Worm (Caenorhabditis elegans) whole organism, late embryonic: Measurements from ENCODE around the gene Y45F10B.8.
"Not testable (repeated sequence)": the region's sequence is repeated elsewhere in the genome, so short reads cannot be mapped to it uniquely, and the experiment has no call there.

Source experiments
- C08G9.2 ChIP-seq: sonication (generic microtip); optimal IDR thresholded peaks from 2 replicates; lab custom pipeline; 2016; ENCODE audit warnings: mild to moderate bottlenecking, missing genetic modification characterization, moderate library complexity, missing compliant biosample characterization
- T23F11.4 ChIP-seq: fragments of 200-800 bp; sonication (Bioruptor generic); optimal IDR thresholded peaks from 2 replicates; lab custom pipeline; 2018; ENCODE audit warnings: mild to moderate bottlenecking, missing genetic modification characterization, missing compliant biosample characterization
- ahr-1 ChIP-seq: sonication (generic microtip); optimal IDR thresholded peaks from 2 replicates; lab custom pipeline; 2016; ENCODE audit warnings: missing genetic modification characterization, missing compliant biosample characterization
- ceh-14 ChIP-seq: sonication (generic microtip); optimal IDR thresholded peaks from 2 replicates; lab custom pipeline; 2016; ENCODE audit warnings: missing genotype, missing genetic modification characterization, missing compliant biosample characterization
- ceh-2 ChIP-seq: sonication (generic microtip); optimal IDR thresholded peaks from 2 replicates; lab custom pipeline; 2016; ENCODE audit warnings: missing genotype, missing genetic modification characterization, missing compliant biosample characterization
- ceh-22 ChIP-seq: sonication (generic microtip); optimal IDR thresholded peaks from 2 replicates; lab custom pipeline; 2017; ENCODE audit warnings: missing biosample characterization, missing genetic modification characterization
- ceh-45 ChIP-seq: fragments of 200-800 bp; sonication (Bioruptor generic); IDR thresholded peaks from 2 replicates; pipeline ENCODE4 v1.3.6; 2022; ENCODE audit warnings: missing genetic modification reagents, missing genetic modification characterization, missing compliant biosample characterization
- ceh-48 ChIP-seq: sonication (generic microtip); optimal IDR thresholded peaks from 2 replicates; lab custom pipeline; 2016; ENCODE audit warnings: missing genetic modification characterization, inconsistent platforms, missing compliant biosample characterization
- ceh-6 ChIP-seq: fragments of 200-800 bp; sonication (Bioruptor generic); optimal IDR thresholded peaks from 2 replicates; lab custom pipeline; 2018; ENCODE audit warnings: mild to moderate bottlenecking, missing genetic modification characterization, missing compliant biosample characterization
- ceh-9 ChIP-seq: sonication (generic microtip); optimal IDR thresholded peaks from 2 replicates; lab custom pipeline; 2016; ENCODE audit warnings: mild to moderate bottlenecking, missing genetic modification characterization, inconsistent platforms, missing compliant biosample characterization
- dve-1 ChIP-seq: sonication (generic microtip); optimal IDR thresholded peaks from 2 replicates; lab custom pipeline; 2017; ENCODE audit warnings: antibody characterized with exemption, mild to moderate bottlenecking, missing genetic modification characterization, missing compliant biosample characterization
- elt-4 ChIP-seq: sonication (generic microtip); optimal IDR thresholded peaks from 2 replicates; lab custom pipeline; 2016; ENCODE audit warnings: missing genetic modification characterization, missing compliant biosample characterization
- ets-4 ChIP-seq: sonication (generic microtip); optimal IDR thresholded peaks from 2 replicates; lab custom pipeline; 2016; ENCODE audit warnings: missing genetic modification characterization, missing compliant biosample characterization
- fax-1 ChIP-seq: sonication (generic microtip); optimal IDR thresholded peaks from 2 replicates; lab custom pipeline; 2016; ENCODE audit warnings: missing genotype, missing genetic modification characterization, missing compliant biosample characterization
- fkh-6 ChIP-seq: sonication (generic microtip); optimal IDR thresholded peaks from 2 replicates; lab custom pipeline; 2016; ENCODE audit warnings: missing genetic modification characterization, missing compliant biosample characterization
- gmeb-2 ChIP-seq: sonication (generic microtip); optimal IDR thresholded peaks from 2 replicates; lab custom pipeline; 2016; ENCODE audit warnings: missing genetic modification characterization, inconsistent platforms, missing compliant biosample characterization
- hlh-13 ChIP-seq: fragments of 200-800 bp; sonication (Bioruptor generic); optimal IDR thresholded peaks from 2 replicates; lab custom pipeline; 2018; ENCODE audit warnings: mild to moderate bottlenecking, missing genetic modification characterization, missing compliant biosample characterization
- hlh-30 ChIP-seq: sonication (generic microtip); optimal IDR thresholded peaks from 2 replicates; lab custom pipeline; 2017; ENCODE audit warnings: antibody characterized with exemption, missing genetic modification characterization, missing compliant biosample characterization; ENCODE audit not compliant: insufficient read depth
- hlh-8 ChIP-seq: sonication (generic microtip); optimal IDR thresholded peaks from 2 replicates; lab custom pipeline; 2016; ENCODE audit warnings: missing genotype, missing genetic modification characterization, missing compliant biosample characterization
- lin-11 ChIP-seq: fragments of 200-800 bp; sonication (Bioruptor generic); optimal IDR thresholded peaks from 2 replicates; lab custom pipeline; 2018; ENCODE audit warnings: mild to moderate bottlenecking, missing genetic modification characterization, missing compliant biosample characterization
- mec-3 ChIP-seq: sonication (generic microtip); optimal IDR thresholded peaks from 2 replicates; lab custom pipeline; 2016; ENCODE audit warnings: borderline replicate concordance, missing genetic modification characterization, missing compliant biosample characterization
- nfya-1 ChIP-seq: sonication (generic microtip); optimal IDR thresholded peaks from 2 replicates; lab custom pipeline; 2017; ENCODE audit warnings: missing genetic modification characterization, mild to moderate bottlenecking, missing compliant biosample characterization, antibody characterized with exemption, moderate library complexity
- odd-2 ChIP-seq: sonication (generic microtip); optimal IDR thresholded peaks from 2 replicates; lab custom pipeline; 2017; ENCODE audit warnings: antibody characterized with exemption, mild to moderate bottlenecking, missing genetic modification characterization, missing compliant biosample characterization
- pat-9 ChIP-seq: fragments of 200-800 bp; sonication (Bioruptor generic); optimal IDR thresholded peaks from 2 replicates; lab custom pipeline; 2018; ENCODE audit warnings: mild to moderate bottlenecking, missing genetic modification characterization, moderate library complexity, missing compliant biosample characterization
- pax-1 ChIP-seq: fragments of 150-350 bp; optimal IDR thresholded peaks from 2 replicates; lab custom pipeline; 2014; ENCODE audit warnings: missing biosample characterization, missing genetic modification characterization
- pha-4 ChIP-seq: fragments of 150-350 bp; optimal IDR thresholded peaks from 2 replicates; lab custom pipeline; 2018; ENCODE audit warnings: missing biosample characterization, missing genetic modification reagents, missing genetic modification characterization
- ref-2 ChIP-seq: sonication (generic microtip); optimal IDR thresholded peaks from 2 replicates; lab custom pipeline; 2016; ENCODE audit warnings: missing genetic modification characterization, missing compliant biosample characterization
- rnt-1 ChIP-seq: sonication (generic microtip); optimal IDR thresholded peaks from 2 replicates; lab custom pipeline; 2016; ENCODE audit warnings: missing genetic modification characterization, missing compliant biosample characterization
- sdc-2 ChIP-seq: sonication (generic microtip); optimal IDR thresholded peaks from 2 replicates; lab custom pipeline; 2016; ENCODE audit warnings: missing genotype, missing genetic modification characterization, missing compliant biosample characterization
- tbx-7 ChIP-seq: sonication (generic microtip); optimal IDR thresholded peaks from 2 replicates; lab custom pipeline; 2016; ENCODE audit warnings: missing genotype, missing genetic modification characterization, missing compliant biosample characterization
- ttx-3 ChIP-seq: sonication (generic microtip); optimal IDR thresholded peaks from 2 replicates; lab custom pipeline; 2016; ENCODE audit warnings: missing genetic modification reagents, missing genetic modification characterization, missing compliant biosample characterization
- unc-3 ChIP-seq, 2 experiments: fragments of 200-800 bp in 1 of 2; sonication (Bioruptor generic) in 1 of 2; sonication (generic microtip) in 1 of 2; conservative IDR thresholded peaks in 1 of 2; optimal IDR thresholded peaks in 1 of 2; 2 replicates each; pipeline versions ENCODE4 v1.3.6 to Lab custom; 2016 to 2022; ENCODE audit warnings: missing compliant biosample characterization in 2 of 2, missing genetic modification characterization in 2 of 2, missing genetic modification reagents in 1 of 2
- unc-55 ChIP-seq: sonication (generic microtip); optimal IDR thresholded peaks from 2 replicates; lab custom pipeline; 2017; ENCODE audit warnings: missing biosample characterization, missing genetic modification reagents, missing genetic modification characterization
- ztf-16 ChIP-seq: sonication (generic microtip); optimal IDR thresholded peaks from 2 replicates; lab custom pipeline; 2017; ENCODE audit warnings: missing genetic modification characterization, missing compliant biosample characterization

Y45F10B.8 gene

ce11 chrIV:13593351-13593750 lies 15.3 kb upstream of the Y45F10B.8 start, which contains the start of gene Y45F10B.3:
Gene Y45F10B.3 (plus strand): TSS chrIV:13593651.
- TF ChIP-seq tbx-7 (no peak), nfya-1 (tag; lab: Kevin White, UChicago) (no peak), unc-55 (GFP tag; lab: Kevin White, UChicago) (no peak), ceh-48 (tag; lab: Kevin White, UChicago) (no peak), hlh-13 (no peak), fax-1 (tag; lab: Kevin White, UChicago) (no peak), sdc-2 (tag; lab: Kevin White, UChicago) (no peak), pax-1 (tag; lab: Kevin White, UChicago) (no peak), gmeb-2 (tag; lab: Kevin White, UChicago) (no peak), elt-4 (tag; lab: Kevin White, UChicago) (no peak), ceh-45 (GFP tag; lab: Robert Waterston, UW) (no peak), ttx-3 (no peak), lin-11 (tag; lab: Kevin White, UChicago) (no peak), ceh-22 (no peak), mec-3 (no peak), C08G9.2 (tag; lab: Kevin White, UChicago) (no peak), ceh-14 (tag; lab: Kevin White, UChicago) (no peak), ceh-9 (tag; lab: Kevin White, UChicago) (no peak)

ce11 chrIV:13591645-13592044 lies 13.6 kb upstream of the Y45F10B.8 start, which contains the start of gene tsp-5:
Gene tsp-5 (minus strand): TSS chrIV:13591745.
- TF ChIP-seq rnt-1 (tag; lab: Kevin White, UChicago) = no peak
- no peak for TF ChIP-seq lin-11 (tag; lab: Kevin White, UChicago)
- TF ChIP-seq pat-9 (tag; lab: Kevin White, UChicago) = no peak
- TF ChIP-seq hlh-13 = no peak
- TF ChIP-seq ztf-16 (tag; lab: Kevin White, UChicago) = no peak
- TF ChIP-seq ets-4 = no peak
- TF ChIP-seq ahr-1 (tag; lab: Kevin White, UChicago) = no peak
- TF ChIP-seq odd-2 = no peak
- TF ChIP-seq T23F11.4 (GFP tag; lab: Kevin White, UChicago) = no peak
- TF ChIP-seq dve-1 = no peak
- TF ChIP-seq unc-3 (GFP tag; conservative IDR thresholded peaks at IDR 0.05; lab: Robert Waterston, UW) = no peak
- no peak for TF ChIP-seq unc-3 (tag; optimal IDR thresholded peaks at IDR 0.05; lab: Kevin White, UChicago)
- TF ChIP-seq fax-1 (tag; lab: Kevin White, UChicago) = no peak
- no peak for TF ChIP-seq fkh-6
- TF ChIP-seq hlh-30 (tag; lab: Kevin White, UChicago) = no peak
- TF ChIP-seq ceh-6 (GFP tag; lab: Kevin White, UChicago) = no peak

ce11 chrIV:13588544-13589043 lies 10.5 kb upstream of the Y45F10B.8 start, which contains the start of gene sru-9:
Gene sru-9 (plus strand): TSS chrIV:13588993.
- not testable (repeated sequence) for TF ChIP-seq hlh-8 (tag; lab: Kevin White, UChicago); ref-2; pha-4 (tag; lab: Kevin White, UChicago)
- TF ChIP-seq, all 69 proteins: peak for 0; not testable (repeated sequence) for 69

- no peak for TF ChIP-seq hlh-30 (tag; lab: Kevin White, UChicago)
- no peak for TF ChIP-seq hlh-13
- no peak for TF ChIP-seq ceh-2 (tag; lab: Kevin White, UChicago)
- no peak for TF ChIP-seq unc-55 (GFP tag; lab: Kevin White, UChicago)
Measured at ce11 chrIV:13587175-13587574, 9.1 kb upstream of the Y45F10B.8 start, which contains the start of gene Y45F10B.12. Gene Y45F10B.12 (plus strand): TSS chrIV:13587475.
